Worm (Caenorhabditis elegans) whole organism, young adult: ENCODE results near the gene algn-8.

Experiments used
- B0336.3 ChIP-seq: fragments of 200-800 bp; sonication (Bioruptor generic); IDR thresholded peaks from 2 replicates; pipeline ENCODE4 v1.3.6; 2022; ENCODE audit warnings: missing genetic modification characterization, missing compliant biosample characterization
- C06A6.2 ChIP-seq: fragments of 200-800 bp; sonication (Bioruptor generic); conservative IDR thresholded peaks from 2 replicates; pipeline ENCODE4 v1.3.6; 2022; ENCODE audit warnings: missing genetic modification characterization, missing compliant biosample characterization
- F39B2.1 ChIP-seq: fragments of 200-800 bp; sonication (Bioruptor generic); IDR thresholded peaks from 2 replicates; pipeline ENCODE4 v1.3.6; 2022; ENCODE audit warnings: missing genetic modification reagents, missing genetic modification characterization, missing compliant biosample characterization
- K11D2.4 ChIP-seq: fragments of 200-800 bp; sonication (Bioruptor generic); IDR thresholded peaks from 2 replicates; pipeline ENCODE4 v1.3.6; 2022; ENCODE audit warnings: missing genetic modification reagents, missing genetic modification characterization, missing compliant biosample characterization
- K12H6.12 ChIP-seq: fragments of 200-800 bp; sonication (Bioruptor generic); optimal IDR thresholded peaks from 2 replicates; lab custom pipeline; 2018; ENCODE audit warnings: mild to moderate bottlenecking, missing genetic modification characterization, missing compliant biosample characterization
- T07F8.4 ChIP-seq: sonication (generic microtip); optimal IDR thresholded peaks from 2 replicates; lab custom pipeline; 2016; ENCODE audit warnings: mild to moderate bottlenecking, missing genetic modification characterization, moderate library complexity, missing compliant biosample characterization
- Y53F4B.3 ChIP-seq: fragments of 200-800 bp; sonication (Bioruptor generic); IDR thresholded peaks from 2 replicates; pipeline ENCODE4 v1.3.6; 2022; ENCODE audit warnings: missing genetic modification reagents, missing genetic modification characterization, missing compliant biosample characterization
- Y67H2A.10 ChIP-seq: fragments of 200-800 bp; sonication (Bioruptor generic); conservative IDR thresholded peaks from 2 replicates; pipeline ENCODE4 v1.3.6; 2022; ENCODE audit warnings: missing genetic modification reagents, missing genetic modification characterization, missing compliant biosample characterization
- akir-1 ChIP-seq: fragments of 200-800 bp; sonication (Bioruptor generic); optimal IDR thresholded peaks from 2 replicates; lab custom pipeline; 2018; ENCODE audit warnings: mild to moderate bottlenecking, missing genetic modification characterization, moderate library complexity, missing compliant biosample characterization
- ama-1 ChIP-seq, 3 experiments: fragments of 150-350 bp in 1 of 3; sonication (generic microtip) in 2 of 3; optimal IDR thresholded peaks; 2 replicates each; lab custom pipeline; 2014 to 2018; ENCODE audit warnings: missing biosample characterization in 2 of 3, missing genetic modification characterization in 2 of 3, missing genetic modification reagents in 2 of 3
- aptf-2 ChIP-seq: fragments of 200-800 bp; sonication (Bioruptor generic); conservative IDR thresholded peaks from 2 replicates; pipeline ENCODE4 v1.3.6; 2022; ENCODE audit warnings: missing genetic modification reagents, missing genetic modification characterization, missing compliant biosample characterization
- aptf-3 ChIP-seq: fragments of 200-800 bp; sonication (Bioruptor generic); IDR thresholded peaks from 2 replicates; pipeline ENCODE4 v1.3.6; 2022; ENCODE audit warnings: missing genetic modification characterization, missing compliant biosample characterization
- attf-5 ChIP-seq: fragments of 200-800 bp; sonication (Bioruptor generic); optimal IDR thresholded peaks from 2 replicates; lab custom pipeline; 2018; ENCODE audit warnings: mild to moderate bottlenecking, missing genetic modification characterization, missing compliant biosample characterization
- bed-2 ChIP-seq: fragments of 200-800 bp; sonication (Bioruptor generic); IDR thresholded peaks from 2 replicates; pipeline ENCODE4 v1.3.6; 2022; ENCODE audit warnings: missing genetic modification reagents, missing genetic modification characterization, missing compliant biosample characterization
- cebp-1 ChIP-seq, 2 experiments: fragments of 200-800 bp in 1 of 2; sonication (Bioruptor generic) in 1 of 2; sonication (generic microtip) in 1 of 2; IDR thresholded peaks in 1 of 2; optimal IDR thresholded peaks in 1 of 2; 2 replicates each; pipeline versions ENCODE4 v1.3.6 to Lab custom; 2017 to 2022; ENCODE audit warnings: missing compliant biosample characterization in 2 of 2, missing genetic modification characterization in 2 of 2, mild to moderate bottlenecking in 1 of 2, missing genetic modification reagents in 1 of 2, moderate library complexity in 1 of 2
- cebp-2 ChIP-seq: fragments of 200-800 bp; sonication (Bioruptor generic); IDR thresholded peaks from 2 replicates; pipeline ENCODE4 v1.3.6; 2022; ENCODE audit warnings: missing genetic modification characterization, missing compliant biosample characterization
- ceh-27 ChIP-seq: fragments of 200-800 bp; sonication (Bioruptor generic); optimal IDR thresholded peaks from 2 replicates; lab custom pipeline; 2018; ENCODE audit warnings: mild to moderate bottlenecking, missing genetic modification characterization, moderate library complexity, missing compliant biosample characterization
- ceh-40 ChIP-seq: fragments of 200-800 bp; sonication (Bioruptor generic); IDR thresholded peaks from 2 replicates; pipeline ENCODE4 v1.3.6; 2022; ENCODE audit warnings: missing genetic modification characterization, missing compliant biosample characterization
- ceh-79 ChIP-seq: sonication (generic microtip); optimal IDR thresholded peaks from 2 replicates; lab custom pipeline; 2017; ENCODE audit warnings: mild to moderate bottlenecking, missing genetic modification characterization, missing compliant biosample characterization
- dox-1 ChIP-seq: fragments of 200-800 bp; sonication (Bioruptor generic); IDR thresholded peaks from 2 replicates; pipeline ENCODE4 v1.3.6; 2022; ENCODE audit warnings: missing genetic modification reagents, missing genetic modification characterization, missing compliant biosample characterization
- dpl-1 ChIP-seq: fragments of 150-350 bp; optimal IDR thresholded peaks from 2 replicates; lab custom pipeline; 2014; ENCODE audit warnings: missing biosample characterization, missing genetic modification reagents, missing genetic modification characterization
- efl-1 ChIP-seq: fragments of 150-350 bp; optimal IDR thresholded peaks from 2 replicates; lab custom pipeline; 2014; ENCODE audit warnings: missing biosample characterization, missing genetic modification reagents, missing genetic modification characterization
- him-1 ChIP-seq: sonication (generic microtip); optimal IDR thresholded peaks from 2 replicates; lab custom pipeline; 2016; ENCODE audit warnings: missing genotype, missing genetic modification reagents, missing genetic modification characterization, missing compliant biosample characterization
- hlh-12 ChIP-seq: sonication (generic microtip); optimal IDR thresholded peaks from 2 replicates; lab custom pipeline; 2016; ENCODE audit warnings: missing genetic modification characterization, missing compliant biosample characterization
- hmg-1.2 ChIP-seq: fragments of 200-800 bp; sonication (Bioruptor generic); IDR thresholded peaks from 2 replicates; pipeline ENCODE4 v1.3.6; 2022; ENCODE audit warnings: missing genetic modification reagents, missing genetic modification characterization, missing compliant biosample characterization
- hmg-20 ChIP-seq: fragments of 200-800 bp; sonication (Bioruptor generic); IDR thresholded peaks from 2 replicates; pipeline ENCODE4 v1.3.6; 2022; ENCODE audit warnings: missing genetic modification reagents, missing genetic modification characterization, missing compliant biosample characterization
- hrde-1 ChIP-seq: sonication (generic microtip); optimal IDR thresholded peaks from 2 replicates; lab custom pipeline; 2016; ENCODE audit warnings: missing genetic modification characterization, mild to moderate bottlenecking, missing compliant biosample characterization, moderate library complexity, missing genotype, missing genetic modification reagents, borderline replicate concordance
- lag-1 ChIP-seq: fragments of 200-800 bp; sonication (Bioruptor generic); IDR thresholded peaks from 2 replicates; pipeline ENCODE4 v1.3.6; 2022; ENCODE audit warnings: missing genetic modification reagents, missing genetic modification characterization, missing compliant biosample characterization
- lin-35 ChIP-seq, 3 experiments: fragments of 150-350 bp in 2 of 3; sonication (generic microtip) in 1 of 3; optimal IDR thresholded peaks; 2 replicates each; lab custom pipeline; 2014 to 2018; ENCODE audit warnings: missing biosample characterization in 3 of 3, missing genetic modification characterization in 3 of 3, missing genetic modification reagents in 3 of 3
- lin-54 ChIP-seq: fragments of 200-800 bp; sonication (Bioruptor generic); optimal IDR thresholded peaks from 2 replicates; lab custom pipeline; 2018; ENCODE audit warnings: mild to moderate bottlenecking, missing genetic modification characterization, missing compliant biosample characterization
- madf-10 ChIP-seq: sonication (generic microtip); optimal IDR thresholded peaks from 2 replicates; lab custom pipeline; 2016; ENCODE audit warnings: mild to moderate bottlenecking, missing genetic modification characterization, missing compliant biosample characterization
- mcd-1 ChIP-seq: fragments of 200-800 bp; sonication (Bioruptor generic); IDR thresholded peaks from 2 replicates; pipeline ENCODE4 v1.3.6; 2022; ENCODE audit warnings: missing genetic modification reagents, missing genetic modification characterization, missing compliant biosample characterization
- mel-28 ChIP-seq: sonication (generic microtip); optimal IDR thresholded peaks from 2 replicates; lab custom pipeline; 2016; ENCODE audit warnings: borderline replicate concordance, mild to moderate bottlenecking, missing genetic modification characterization, missing compliant biosample characterization
- mes-4 ChIP-seq: sonication (generic microtip); optimal IDR thresholded peaks from 2 replicates; lab custom pipeline; 2016; ENCODE audit warnings: missing genotype, missing genetic modification characterization, missing compliant biosample characterization
- mxl-1 ChIP-seq: sonication (generic microtip); optimal IDR thresholded peaks from 2 replicates; lab custom pipeline; 2016; ENCODE audit warnings: missing genetic modification characterization, missing compliant biosample characterization
- nfya-1 ChIP-seq: sonication (generic microtip); optimal IDR thresholded peaks from 2 replicates; lab custom pipeline; 2017; ENCODE audit warnings: antibody characterized with exemption, missing compliant biosample characterization, missing genetic modification characterization, borderline replicate concordance; ENCODE audit not compliant: insufficient read depth
- nfya-2 ChIP-seq: fragments of 200-800 bp; sonication (Bioruptor generic); IDR thresholded peaks from 2 replicates; pipeline ENCODE4 v1.3.6; 2022; ENCODE audit warnings: missing genetic modification reagents, missing genetic modification characterization, missing compliant biosample characterization
- nhr-179 ChIP-seq: sonication (generic microtip); optimal IDR thresholded peaks from 2 replicates; lab custom pipeline; 2016; ENCODE audit warnings: mild to moderate bottlenecking, missing genetic modification characterization, missing compliant biosample characterization
- nhr-27 ChIP-seq: fragments of 200-800 bp; sonication (Bioruptor generic); optimal IDR thresholded peaks from 2 replicates; lab custom pipeline; 2018; ENCODE audit warnings: mild to moderate bottlenecking, missing genetic modification characterization, moderate library complexity, missing compliant biosample characterization
- pbrm-1 ChIP-seq: fragments of 200-800 bp; sonication (Bioruptor generic); IDR thresholded peaks from 2 replicates; pipeline ENCODE4 v1.3.6; 2022; ENCODE audit warnings: missing genetic modification reagents, missing genetic modification characterization, missing compliant biosample characterization
- snpc-1.1 ChIP-seq: sonication (generic microtip); optimal IDR thresholded peaks from 2 replicates; lab custom pipeline; 2017; ENCODE audit warnings: missing genetic modification characterization, mild to moderate bottlenecking, missing compliant biosample characterization, antibody characterized with exemption, moderate library complexity, missing genotype, missing genetic modification reagents; ENCODE audit not compliant: insufficient read depth
- snpc-1.3 ChIP-seq: sonication (generic microtip); optimal IDR thresholded peaks from 2 replicates; lab custom pipeline; 2017; ENCODE audit warnings: missing genetic modification characterization, mild to moderate bottlenecking, missing compliant biosample characterization, antibody characterized with exemption, moderate library complexity, missing genotype, missing genetic modification reagents; ENCODE audit not compliant: insufficient read depth
- snpc-4 ChIP-seq, 5 experiments: fragments of 150-350 bp in 1 of 5; sonication (generic microtip) in 4 of 5; optimal IDR thresholded peaks; 2 replicates each; lab custom pipeline; 2014 to 2018; ENCODE audit warnings: missing genetic modification characterization in 5 of 5, missing biosample characterization in 3 of 5, antibody characterized with exemption in 2 of 5, mild to moderate bottlenecking in 2 of 5, missing compliant biosample characterization in 2 of 5, missing genotype in 2 of 5, moderate library complexity in 2 of 5, missing genetic modification reagents in 1 of 5
- unc-62 ChIP-seq: fragments of 150-350 bp; optimal IDR thresholded peaks from 2 replicates; lab custom pipeline; 2014; ENCODE audit warnings: missing biosample characterization, missing genetic modification reagents, missing genetic modification characterization
- zfh-2 ChIP-seq: fragments of 200-800 bp; sonication (Bioruptor generic); conservative IDR thresholded peaks from 2 replicates; pipeline ENCODE4 v1.3.6; 2022; ENCODE audit warnings: missing genetic modification reagents, missing genetic modification characterization, missing compliant biosample characterization
- ztf-22 ChIP-seq: fragments of 200-800 bp; sonication (Bioruptor generic); optimal IDR thresholded peaks from 2 replicates; lab custom pipeline; 2018; ENCODE audit warnings: mild to moderate bottlenecking, missing genetic modification characterization, moderate library complexity, missing compliant biosample characterization

algn-8 gene

DNA sequence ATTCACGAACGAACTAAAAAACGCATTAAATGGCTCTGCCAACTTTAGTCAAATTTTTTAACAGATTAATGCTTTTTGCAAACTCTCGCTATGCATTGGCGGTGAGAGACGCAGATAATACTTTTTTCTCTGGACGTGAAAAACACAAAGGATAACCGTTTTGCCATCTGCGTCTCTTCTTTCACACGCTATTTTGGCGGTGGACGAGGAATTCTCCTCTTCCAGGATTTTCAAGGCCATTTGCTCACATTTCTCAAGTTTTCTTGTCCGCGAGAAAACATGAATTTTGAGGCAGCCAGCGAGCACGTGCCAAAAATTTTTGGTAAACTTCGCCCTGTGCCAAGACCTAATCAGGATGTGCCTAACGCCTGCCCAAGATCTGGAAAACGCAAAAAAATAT, 44.8 kb upstream of the algn-8 start:
- TF ChIP-seq cebp-2 (GFP tag; lab: Robert Waterston, UW) (no peak), cebp-1 (GFP tag; IDR thresholded peaks at IDR 0.05; lab: Robert Waterston, UW) (no peak), cebp-1 (tag; optimal IDR thresholded peaks at IDR 0.05; lab: Kevin White, UChicago) (peak; percentile 43), attf-5 (GFP tag; lab: Kevin White, UChicago) (peak; percentile 57), aptf-2 (GFP tag; lab: Robert Waterston, UW) (no peak), him-1 (tag; lab: Kevin White, UChicago) (peak; percentile 45), B0336.3 (GFP tag; lab: Robert Waterston, UW) (no peak), nfya-1 (tag; lab: Kevin White, UChicago) (no peak), F39B2.1 (GFP tag; lab: Robert Waterston, UW) (no peak), mel-28 (tag; lab: Kevin White, UChicago) (no peak), hrde-1 (tag; lab: Kevin White, UChicago) (peak; percentile 7), mcd-1 (GFP tag; lab: Robert Waterston, UW) (peak; percentile 58), lin-54 (GFP tag; lab: Kevin White, UChicago) (peak; percentile 39), efl-1 (GFP tag; lab: Kevin White, UChicago) (no peak), ceh-27 (GFP tag; lab: Kevin White, UChicago) (peak; percentile 60), dox-1 (GFP tag; lab: Robert Waterston, UW) (peak; percentile 42; the same call in 1 of the 2 replicates), pbrm-1 (GFP tag; lab: Robert Waterston, UW) (0 out of 2 replicates have a peak, but pooled peaks have one; percentile 9), hlh-12 (tag; lab: Kevin White, UChicago) (no peak), T07F8.4 (tag; lab: Kevin White, UChicago) (no peak), hmg-1.2 (GFP tag; lab: Robert Waterston, UW) (peak; percentile 87), zfh-2 (GFP tag; lab: Robert Waterston, UW) (0 out of 2 replicates have a peak, but pooled peaks have one; percentile 20), ceh-79 (tag; lab: Kevin White, UChicago) (no peak), lag-1 (no peak), K12H6.12 (tag; lab: Kevin White, UChicago) (peak; percentile 12), Y67H2A.10 (GFP tag; lab: Robert Waterston, UW) (no peak), dpl-1 (GFP tag; lab: Kevin White, UChicago) (no peak), snpc-1.3 (tag; lab: Kevin White, UChicago) (no peak), nhr-27 (tag; lab: Kevin White, UChicago) (no peak), bed-2 (GFP tag; lab: Robert Waterston, UW) (0 out of 2 replicates have a peak, but pooled peaks have one; percentile 37), K11D2.4 (0 out of 2 replicates have a peak, but pooled peaks have one; percentile 31)

DNA sequence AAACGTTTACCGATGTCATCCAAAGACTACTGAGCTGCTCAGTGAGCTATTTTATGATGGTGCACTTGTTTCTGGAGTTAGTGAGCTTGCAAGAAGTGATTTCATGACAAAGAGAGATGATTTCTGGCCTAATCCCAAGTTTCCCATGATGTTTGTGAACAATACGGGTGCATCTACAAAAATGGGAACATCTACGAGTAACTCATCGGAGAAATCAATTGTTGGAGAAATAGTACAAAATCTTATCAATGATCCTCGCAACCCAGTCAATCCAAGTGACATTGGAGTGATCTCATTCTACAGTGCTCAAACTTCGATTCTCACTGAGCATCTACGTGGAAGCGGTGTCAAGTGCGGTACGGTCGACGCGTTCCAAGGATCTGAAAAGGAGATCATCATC, 42.2 kb upstream of the algn-8 start:
- TF ChIP-seq ceh-40 (GFP tag; lab: Robert Waterston, UW) (no peak), ztf-22 (GFP tag; lab: Kevin White, UChicago) (no peak), C06A6.2 (GFP tag; lab: Robert Waterston, UW) (no peak), lin-35 (GFP tag; optimal IDR thresholded peaks at IDR 0.05; lab: Kevin White, UChicago) (no peak), madf-10 (tag; lab: Kevin White, UChicago) (no peak), unc-62 (no peak), snpc-1.1 (no peak), aptf-3 (GFP tag; lab: Robert Waterston, UW) (no peak), hmg-20 (GFP tag; lab: Robert Waterston, UW) (no peak), mcd-1 (GFP tag; lab: Robert Waterston, UW) (no peak), mxl-1 (tag; lab: Kevin White, UChicago) (no peak), mes-4 (tag; lab: Kevin White, UChicago) (no peak), bed-2 (GFP tag; lab: Robert Waterston, UW) (no peak), snpc-4 (GFP tag; optimal IDR thresholded peaks at IDR 0.05; lab: Kevin White, UChicago) (no peak), snpc-4 (tag; optimal IDR thresholded peaks at IDR 0.05; lab: Kevin White, UChicago) (no peak), akir-1 (GFP tag; lab: Kevin White, UChicago) (no peak), nfya-2 (no peak), nhr-179 (tag; lab: Kevin White, UChicago) (no peak), Y53F4B.3 (GFP tag; lab: Robert Waterston, UW) (no peak), ama-1 (optimal IDR thresholded peaks at IDR 0.05; lab: Kevin White, UChicago) (no peak), ama-1 (GFP tag; optimal IDR thresholded peaks at IDR 0.05; lab: Kevin White, UChicago) (no peak)
